Fruit fly (Drosophila melanogaster): ENCODE measurements around the gene CG13994.

The CG13994 gene

DNA sequence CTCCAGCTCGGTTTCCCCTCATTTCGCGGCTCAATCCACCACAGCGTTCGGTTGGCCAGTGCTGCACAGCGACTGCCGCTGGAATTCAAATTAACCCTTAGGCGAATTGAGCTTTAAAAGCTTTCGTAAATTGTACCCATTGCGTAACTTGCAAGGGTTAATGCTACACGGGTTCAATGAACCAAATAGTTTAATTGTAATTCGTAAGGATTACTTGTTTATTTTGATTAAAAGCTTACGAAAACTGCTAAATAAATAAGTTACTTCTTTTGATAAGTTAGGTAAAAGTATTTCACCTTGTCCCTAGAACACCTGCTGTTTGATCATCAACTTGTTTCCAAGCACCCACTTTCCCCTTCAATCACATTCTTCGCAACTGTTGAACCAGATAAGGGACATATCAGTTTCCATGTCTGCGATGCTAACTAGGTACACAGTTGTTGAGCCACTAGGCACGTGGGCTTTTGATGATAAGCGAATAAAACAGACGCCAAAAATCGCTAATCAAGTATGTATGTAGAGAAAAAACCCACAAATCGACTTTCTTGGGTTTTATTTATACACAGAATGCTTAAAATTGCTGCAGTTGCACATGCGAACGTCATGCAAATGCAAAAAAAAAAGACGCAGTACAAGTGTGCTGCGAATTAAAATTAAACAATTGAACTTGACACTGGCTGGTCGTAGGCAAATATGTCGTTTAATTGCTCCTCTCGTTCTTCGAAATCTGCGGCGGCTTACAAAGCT is 16.6 kb upstream of the CG13994 start, which contains the start of gene Pfas (continued):
- TF ChIP-seq Hsf (GFP tag; optimal IDR thresholded peaks at IDR 0.05) = peak; percentile 45
- no peak for TF ChIP-seq hkb (optimal IDR thresholded peaks at IDR 0.05)
- TF ChIP-seq hkb (GFP tag; IDR thresholded peaks at IDR 0.05) = no peak; the same call in 1 of the 2 replicates
- TF ChIP-seq nerfin-2 (GFP tag; IDR thresholded peaks at IDR 0.05; ENCODE audit: partially characterized antibody) = no peak
- TF ChIP-seq Stat92E (GFP tag; optimal IDR thresholded peaks at IDR 0.05) = peak in 1 of 3 experiments; percentile 31
- TF ChIP-seq Blimp-1 (GFP tag; optimal IDR thresholded peaks at IDR 0.05) = peak; percentile 62
- TF ChIP-seq CG9817 (tag; optimal IDR thresholded peaks at IDR 0.05) = peak; percentile 31
- no peak for TF ChIP-seq vnd (GFP tag; IDR thresholded peaks at IDR 0.05; ENCODE audit: partially characterized antibody)
- TF ChIP-seq Ets97D (GFP tag; optimal IDR thresholded peaks at IDR 0.05) = peak; percentile 33
- TF ChIP-seq CG8765 (GFP tag; IDR thresholded peaks at IDR 0.05) = no peak
- peak; percentile 73 for TF ChIP-seq CG3281 (GFP tag; optimal IDR thresholded peaks at IDR 0.05)
- peak; percentile 53 for TF ChIP-seq rib (GFP tag; IDR thresholded peaks at IDR 0.05)
- TF ChIP-seq CG12236 (GFP tag; optimal IDR thresholded peaks at IDR 0.05) = no peak
- TF ChIP-seq ftz-f1 (GFP tag; optimal IDR thresholded peaks at IDR 0.05) = peak; percentile 65
- TF ChIP-seq Fer1 (GFP tag; optimal IDR thresholded peaks at IDR 0.05) = peak; percentile 72
- peak; percentile 38 for TF ChIP-seq CG18619 (GFP tag; optimal IDR thresholded peaks at IDR 0.05)
- TF ChIP-seq CG18262 (tag; optimal IDR thresholded peaks at IDR 0.05) = peak; percentile 33
- no peak for TF ChIP-seq CG32772 (GFP tag; IDR thresholded peaks at IDR 0.05)
- TF ChIP-seq sob (GFP tag; IDR thresholded peaks at IDR 0.05) = peak; percentile 62; the same call in 1 of the 2 replicates
- peak; percentile 57 for TF ChIP-seq CG1792 (GFP tag; optimal IDR thresholded peaks at IDR 0.05)
- TF ChIP-seq CG10654 (GFP tag; optimal IDR thresholded peaks at IDR 0.05) = peak; percentile 30
- TF ChIP-seq schlank (tag; optimal IDR thresholded peaks at IDR 0.05) = peak; percentile 45
- peak; percentile 48 for TF ChIP-seq Dad (GFP tag; optimal IDR thresholded peaks at IDR 0.05)
- peak; percentile 41 for TF ChIP-seq NK7.1 (GFP tag; optimal IDR thresholded peaks at IDR 0.05)
- TF ChIP-seq CG9876 (GFP tag; optimal IDR thresholded peaks at IDR 0.05) = no peak
- 0 out of 3 replicates have a peak, but pooled peaks have one; percentile 5 for TF ChIP-seq Dbx (GFP tag; IDR thresholded peaks at IDR 0.05)
- peak; percentile 19 for TF ChIP-seq CG17829 (tag; optimal IDR thresholded peaks at IDR 0.05)
- peak; percentile 83 for TF ChIP-seq lab (GFP tag; optimal IDR thresholded peaks at IDR 0.05)
- peak; percentile 54 for TF ChIP-seq CG10959 (GFP tag; IDR thresholded peaks at IDR 0.05)
- peak; percentile 58 to 70 for TF ChIP-seq dpn (GFP tag; optimal IDR thresholded peaks at IDR 0.05)
- no peak for TF ChIP-seq HLH3B (GFP tag; IDR thresholded peaks at IDR 0.05)
- TF ChIP-seq dm (GFP tag; optimal IDR thresholded peaks at IDR 0.05) = peak; percentile 39
- peak; percentile 76 for TF ChIP-seq Nf-YC (tag; optimal IDR thresholded peaks at IDR 0.05)
- no peak for TF ChIP-seq Atf3 (GFP tag; optimal IDR thresholded peaks at IDR 0.05)
- TF ChIP-seq CG33213 (GFP tag; optimal IDR thresholded peaks at IDR 0.05) = peak; percentile 37
- peak; percentile 66 for TF ChIP-seq PHDP (tag; optimal IDR thresholded peaks at IDR 0.05)
- TF ChIP-seq yki (optimal IDR thresholded peaks at IDR 0.05) = no peak
- no peak for TF ChIP-seq fd96Cb (tag; optimal IDR thresholded peaks at IDR 0.05)
- no peak for TF ChIP-seq cg (GFP tag; optimal IDR thresholded peaks at IDR 0.05)
- no peak for TF ChIP-seq run (tag; optimal IDR thresholded peaks at IDR 0.05)
- peak; percentile 28 for TF ChIP-seq Chrac-16 (GFP tag; optimal IDR thresholded peaks at IDR 0.05)
- peak; percentile 30 for TF ChIP-seq CG10147 (GFP tag; optimal IDR thresholded peaks at IDR 0.05)
- TF ChIP-seq CG7987 (GFP tag; optimal IDR thresholded peaks at IDR 0.05) = peak; percentile 74
- TF ChIP-seq Atf-2 (GFP tag; optimal IDR thresholded peaks at IDR 0.05) = peak; percentile 15
- TF ChIP-seq E2f1 (GFP tag; IDR thresholded peaks at IDR 0.05) = peak; percentile 22; the same call in 1 of the 2 replicates
- peak; percentile 3 for TF ChIP-seq pnt (GFP tag; optimal IDR thresholded peaks at IDR 0.05)
- peak; percentile 34 for TF ChIP-seq Sry-δ (GFP tag; optimal IDR thresholded peaks at IDR 0.05)
- TF ChIP-seq Opbp (GFP tag; IDR thresholded peaks at IDR 0.05; ENCODE audit: partially characterized antibody) = no peak
- no peak for TF ChIP-seq ap (GFP tag; IDR thresholded peaks at IDR 0.05)
- no peak for TF ChIP-seq insv (GFP tag; optimal IDR thresholded peaks at IDR 0.05)

Data from whole organism, embryonic.